Fruit fly (Drosophila melanogaster): ENCODE results near the gene CG18789.

The CG18789 gene

dm6 chr2L:12004211-12004979, 9.2 kb upstream of the CG18789 start (continued):
- TF ChIP-seq CG7271 (tag; optimal IDR thresholded peaks at IDR 0.05) (no peak), CG17912 (GFP tag; optimal IDR thresholded peaks at IDR 0.05) (peak; percentile 75), dimm (GFP tag; IDR thresholded peaks at IDR 0.05) (no peak), ems (GFP tag; optimal IDR thresholded peaks at IDR 0.05) (peak; percentile 19), CG4707 (GFP tag; optimal IDR thresholded peaks at IDR 0.05) (peak; percentile 88), sug (tag; optimal IDR thresholded peaks at IDR 0.05) (peak; percentile 85), chn (GFP tag; optimal IDR thresholded peaks at IDR 0.05) (peak; percentile 30), CG12942 (GFP tag; optimal IDR thresholded peaks at IDR 0.05) (peak; percentile 6), CG17359 (tag; optimal IDR thresholded peaks at IDR 0.05) (peak; percentile 74), pb (GFP tag; optimal IDR thresholded peaks at IDR 0.05) (no peak), MTF-1 (GFP tag; optimal IDR thresholded peaks at IDR 0.05; ENCODE audit: borderline replicate concordance) (peak; percentile 75), crp (GFP tag; optimal IDR thresholded peaks at IDR 0.05) (peak in 1 of 2 experiments; percentile 6), CG7556 (GFP tag; optimal IDR thresholded peaks at IDR 0.05) (peak; percentile 73), ewg (GFP tag; optimal IDR thresholded peaks at IDR 0.05) (peak; percentile 33), CG1647 (GFP tag; optimal IDR thresholded peaks at IDR 0.05) (peak; percentile 6), CG10147 (GFP tag; optimal IDR thresholded peaks at IDR 0.05) (peak; percentile 39), pita (GFP tag; optimal IDR thresholded peaks at IDR 0.05) (no peak), HmgZ (tag; optimal IDR thresholded peaks at IDR 0.05) (peak; percentile 56), CG8924 (tag; optimal IDR thresholded peaks at IDR 0.05) (peak; percentile 68), YL-1 (GFP tag; optimal IDR thresholded peaks at IDR 0.05) (peak; percentile 61), Mad (GFP tag; optimal IDR thresholded peaks at IDR 0.05) (peak; percentile 31), CG8388 (GFP tag; optimal IDR thresholded peaks at IDR 0.05) (peak; percentile 64), CG13287 (GFP tag; IDR thresholded peaks at IDR 0.05; ENCODE audit: partially characterized antibody) (no peak), gsb-n (tag; optimal IDR thresholded peaks at IDR 0.05) (peak; percentile 66), schlank (tag; optimal IDR thresholded peaks at IDR 0.05) (peak; percentile 66), CG4282 (GFP tag; optimal IDR thresholded peaks at IDR 0.05) (peak; percentile 2)

- TF ChIP-seq Sin3A (optimal IDR thresholded peaks at IDR 0.05) (peak; percentile 25), cg (GFP tag; optimal IDR thresholded peaks at IDR 0.05) (peak; percentile 94), sens (GFP tag) (no peak), Abd-B (GFP tag; optimal IDR thresholded peaks at IDR 0.05) (peak; percentile 56), CTCF (GFP tag; optimal IDR thresholded peaks at IDR 0.05) (peak; percentile 96), D (optimal IDR thresholded peaks at IDR 0.05) (no peak), D (GFP tag; optimal IDR thresholded peaks at IDR 0.05) (no peak), insv (GFP tag; optimal IDR thresholded peaks at IDR 0.05) (peak in 1 of 2 experiments; percentile 48), CG8478 (optimal IDR thresholded peaks at IDR 0.05) (peak; percentile 62), chinmo (GFP tag; IDR thresholded peaks at IDR 0.05; ENCODE audit: partially characterized antibody) (no peak), jing (GFP tag; optimal IDR thresholded peaks at IDR 0.05) (peak; percentile 48), CG3163 (GFP tag; optimal IDR thresholded peaks at IDR 0.05) (peak; percentile 33), CG1832 (GFP tag; optimal IDR thresholded peaks at IDR 0.05) (peak; percentile 92), hkb (optimal IDR thresholded peaks at IDR 0.05) (peak; percentile 46), hkb (GFP tag; IDR thresholded peaks at IDR 0.05) (no peak), nerfin-1 (tag; optimal IDR thresholded peaks at IDR 0.05) (peak; percentile 67), CG30431 (GFP tag; optimal IDR thresholded peaks at IDR 0.05) (no peak), CG1602 (GFP tag; optimal IDR thresholded peaks at IDR 0.05) (no peak), Ets65A (GFP tag) (peak; percentile 7), CG17829 (tag; optimal IDR thresholded peaks at IDR 0.05) (peak; percentile 38), nmo (GFP tag; optimal IDR thresholded peaks at IDR 0.05) (peak; percentile 13), CG15479 (GFP tag; optimal IDR thresholded peaks at IDR 0.05) (peak; percentile 73), sd (tag; optimal IDR thresholded peaks at IDR 0.05) (peak; percentile 95), Nf-YB (GFP tag; optimal IDR thresholded peaks at IDR 0.05) (peak; percentile 96), Nf-YC (tag; optimal IDR thresholded peaks at IDR 0.05) (peak; percentile 97)
Measured at dm6 chr2L:12003792-12004210, 8.6 kb upstream of the CG18789 start.
